Fruit fly (Drosophila melanogaster) whole organism, embryonic: Measurements from ENCODE around the gene NKCC.

ENCODE experiments used
- Antp ChIP-seq: fragments of 200-800 bp; sonication (Bioruptor generic); optimal IDR thresholded peaks from 3 replicates; lab custom pipeline; 2016; ENCODE audit warnings: missing biosample characterization, missing genetic modification characterization
- Atf-2 ChIP-seq: fragments of 200-800 bp; sonication (Bioruptor generic); optimal IDR thresholded peaks from 2 replicates; lab custom pipeline; 2016; ENCODE audit warnings: missing biosample characterization, missing genetic modification characterization
- Atf3 ChIP-seq: fragments of 200-800 bp; sonication (Bioruptor generic); optimal IDR thresholded peaks from 3 replicates; lab custom pipeline; 2016; ENCODE audit warnings: missing biosample characterization, missing genetic modification characterization
- Awh ChIP-seq: fragments of 200-800 bp; sonication (Bioruptor generic); IDR thresholded peaks from 2 replicates; pipeline ENCODE4, ENCODE4 v1.3.6; 2022; ENCODE audit warnings: missing biosample characterization, missing genetic modification characterization
- CG10267 ChIP-seq: fragments of 200-800 bp; sonication (Bioruptor generic); optimal IDR thresholded peaks from 2 replicates; lab custom pipeline; 2018; ENCODE audit warnings: missing biosample characterization, mild to moderate bottlenecking, missing genetic modification characterization, moderate library complexity
- CG11456 ChIP-seq: fragments of 200-800 bp; sonication (Bioruptor generic); IDR thresholded peaks from 3 replicates; pipeline ENCODE4 v1.3.6; 2022; ENCODE audit warnings: missing biosample characterization, missing genetic modification characterization
- CG11560 ChIP-seq: fragments of 200-800 bp; sonication (Bioruptor generic); IDR thresholded peaks from 3 replicates; pipeline ENCODE4 v1.3.6; 2022; ENCODE audit warnings: missing biosample characterization, missing genetic modification characterization
- CG12155 ChIP-seq: fragments of 200-800 bp; sonication (Bioruptor generic); optimal IDR thresholded peaks from 3 replicates; lab custom pipeline; 2016; ENCODE audit warnings: missing biosample characterization, missing genetic modification characterization
- CG12769 ChIP-seq: fragments of 200-800 bp; sonication (Bioruptor generic); optimal IDR thresholded peaks from 2 replicates; lab custom pipeline; 2019; ENCODE audit warnings: missing biosample characterization, mild to moderate bottlenecking, missing genetic modification characterization, moderate library complexity
- CG13296 ChIP-seq: fragments of 200-800 bp; sonication (Bioruptor generic); optimal IDR thresholded peaks from 3 replicates; lab custom pipeline; 2018; ENCODE audit warnings: missing biosample characterization, mild to moderate bottlenecking, missing genetic modification characterization
- CG15696 ChIP-seq: fragments of 200-800 bp; sonication (Bioruptor generic); optimal IDR thresholded peaks from 2 replicates; lab custom pipeline; 2019; ENCODE audit warnings: missing biosample characterization, mild to moderate bottlenecking, missing genetic modification characterization, moderate library complexity
- CG1602 ChIP-seq: fragments of 200-800 bp; sonication (Bioruptor generic); optimal IDR thresholded peaks from 3 replicates; lab custom pipeline; 2016; ENCODE audit warnings: missing biosample characterization, missing genetic modification characterization
- CG17328 ChIP-seq: fragments of 200-800 bp; sonication (Bioruptor generic); IDR thresholded peaks from 2 replicates; pipeline ENCODE4 v1.3.6; 2022; ENCODE audit warnings: missing biosample characterization, missing genetic modification characterization
- CG17802 ChIP-seq: fragments of 200-800 bp; sonication (Bioruptor generic); optimal IDR thresholded peaks from 2 replicates; lab custom pipeline; 2018; ENCODE audit warnings: missing biosample characterization, mild to moderate bottlenecking, missing genetic modification characterization, moderate library complexity
- CG17912 ChIP-seq: fragments of 200-800 bp; sonication (Bioruptor generic); optimal IDR thresholded peaks from 2 replicates; lab custom pipeline; 2018; ENCODE audit warnings: missing biosample characterization, mild to moderate bottlenecking, missing genetic modification characterization
- CG2678 ChIP-seq: fragments of 200-800 bp; sonication (Bioruptor generic); optimal IDR thresholded peaks from 3 replicates; lab custom pipeline; 2019; ENCODE audit warnings: missing biosample characterization, mild to moderate bottlenecking, missing genetic modification characterization, moderate library complexity
- CG3065 ChIP-seq: fragments of 200-800 bp; sonication (Bioruptor generic); optimal IDR thresholded peaks from 2 replicates; lab custom pipeline; 2016; ENCODE audit warnings: missing biosample characterization, missing genetic modification characterization
- CG34224 ChIP-seq: fragments of 200-800 bp; sonication (Bioruptor generic); IDR thresholded peaks from 3 replicates; pipeline ENCODE4 v1.3.6; 2022; ENCODE audit warnings: missing biosample characterization, missing genetic modification characterization; ENCODE audit not compliant: partially characterized antibody
- CG34422 ChIP-seq: fragments of 200-800 bp; sonication (Bioruptor generic); IDR thresholded peaks from 3 replicates; pipeline ENCODE4 v1.3.6; 2022; ENCODE audit warnings: missing biosample characterization, missing genetic modification characterization
- CG4282 ChIP-seq: fragments of 200-800 bp; sonication (Bioruptor generic); optimal IDR thresholded peaks from 2 replicates; lab custom pipeline; 2016; ENCODE audit warnings: missing biosample characterization, missing genetic modification characterization
- CG7963 ChIP-seq: fragments of 200-800 bp; sonication (Bioruptor generic); IDR thresholded peaks from 3 replicates; pipeline ENCODE4 v1.3.6; 2022; ENCODE audit warnings: missing biosample characterization, missing genetic modification characterization; ENCODE audit not compliant: partially characterized antibody
- CG8281 ChIP-seq: fragments of 200-800 bp; sonication (Bioruptor generic); optimal IDR thresholded peaks from 2 replicates; lab custom pipeline; 2018; ENCODE audit warnings: missing biosample characterization, mild to moderate bottlenecking, missing genetic modification characterization, moderate library complexity
- CG8290 ChIP-seq, 3 experiments: fragments of 200-800 bp; sonication (Bioruptor generic); optimal IDR thresholded peaks; 2 replicates each; lab custom pipeline; 2016 to 2019; ENCODE audit warnings: missing biosample characterization in 3 of 3, missing genetic modification characterization in 3 of 3, mild to moderate bottlenecking in 2 of 3, moderate library complexity in 1 of 3
- CG9437 ChIP-seq: fragments of 200-800 bp; sonication (Bioruptor generic); optimal IDR thresholded peaks from 2 replicates; lab custom pipeline; 2018; ENCODE audit warnings: missing biosample characterization, mild to moderate bottlenecking, missing genetic modification characterization
- CG9609 ChIP-seq: fragments of 200-800 bp; sonication (Bioruptor generic); optimal IDR thresholded peaks from 3 replicates; lab custom pipeline; 2016; ENCODE audit warnings: missing biosample characterization, missing genetic modification characterization
- CTCF ChIP-seq: fragments of 200-800 bp; sonication (Bioruptor generic); optimal IDR thresholded peaks from 2 replicates; lab custom pipeline; 2017; ENCODE audit warnings: missing biosample characterization, mild to moderate bottlenecking, missing genetic modification characterization, moderate library complexity
- Dip2 ChIP-seq: fragments of 200-800 bp; sonication (Bioruptor generic); IDR thresholded peaks from 2 replicates; pipeline ENCODE4 v1.3.6; 2022; ENCODE audit warnings: missing biosample characterization, missing genetic modification characterization
- Doc2 ChIP-seq: fragments of 200-800 bp; sonication (Bioruptor generic); IDR thresholded peaks from 2 replicates; pipeline ENCODE4 v1.3.6; 2022; ENCODE audit warnings: missing biosample characterization, missing genetic modification characterization
- ERR ChIP-seq: fragments of 200-800 bp; sonication (Bioruptor generic); optimal IDR thresholded peaks from 2 replicates; lab custom pipeline; 2016; ENCODE audit warnings: missing biosample characterization, missing genetic modification characterization
- Ets97D ChIP-seq: fragments of 200-800 bp; sonication (Bioruptor generic); optimal IDR thresholded peaks from 3 replicates; lab custom pipeline; 2016; ENCODE audit warnings: missing biosample characterization, missing genetic modification characterization
- Hey ChIP-seq: fragments of 200-800 bp; sonication (Bioruptor generic); optimal IDR thresholded peaks from 3 replicates; lab custom pipeline; 2018; ENCODE audit warnings: missing biosample characterization, mild to moderate bottlenecking, missing genetic modification characterization
- Hsf ChIP-seq: fragments of 200-800 bp; sonication (Bioruptor generic); optimal IDR thresholded peaks from 3 replicates; lab custom pipeline; 2016; ENCODE audit warnings: missing biosample characterization, missing genetic modification characterization
- MTF-1 ChIP-seq: fragments of 200-800 bp; sonication (Bioruptor generic); optimal IDR thresholded peaks from 2 replicates; lab custom pipeline; 2018; ENCODE audit warnings: missing biosample characterization, mild to moderate bottlenecking, missing genetic modification characterization, borderline replicate concordance
- Rfx ChIP-seq: fragments of 200-800 bp; sonication (Bioruptor generic); IDR thresholded peaks from 2 replicates; pipeline ENCODE4 v1.3.6; 2022; ENCODE audit warnings: missing biosample characterization, missing genetic modification characterization
- Rx ChIP-seq: fragments of 200-800 bp; sonication (Bioruptor generic); IDR thresholded peaks from 2 replicates; pipeline ENCODE4 v1.3.6; 2022; ENCODE audit warnings: missing biosample characterization, missing genetic modification characterization
- Scr ChIP-seq: fragments of 200-800 bp; sonication (Bioruptor generic); IDR thresholded peaks from 2 replicates; pipeline ENCODE4 v1.3.6; 2022; ENCODE audit warnings: missing biosample characterization, missing genetic modification characterization; ENCODE audit not compliant: partially characterized antibody
- Ssrp ChIP-seq: fragments of 200-800 bp; sonication (Bioruptor generic); optimal IDR thresholded peaks from 2 replicates; lab custom pipeline; 2018; ENCODE audit warnings: missing biosample characterization, mild to moderate bottlenecking, missing genetic modification characterization, moderate library complexity
- Xbp1 ChIP-seq: fragments of 200-800 bp; sonication (Bioruptor generic); optimal IDR thresholded peaks from 3 replicates; lab custom pipeline; 2016; ENCODE audit warnings: missing biosample characterization, mild to moderate bottlenecking, missing genetic modification characterization
- Xrp1 ChIP-seq: fragments of 200-800 bp; sonication (Bioruptor generic); IDR thresholded peaks from 2 replicates; pipeline ENCODE4 v1.3.6; 2022; ENCODE audit warnings: missing biosample characterization, missing genetic modification characterization
- YL-1 ChIP-seq: fragments of 200-800 bp; sonication (Bioruptor generic); optimal IDR thresholded peaks from 3 replicates; lab custom pipeline; 2017; ENCODE audit warnings: missing biosample characterization, mild to moderate bottlenecking, missing genetic modification characterization
- bigmax ChIP-seq: fragments of 200-800 bp; sonication (Bioruptor generic); optimal IDR thresholded peaks from 2 replicates; lab custom pipeline; 2018; ENCODE audit warnings: missing biosample characterization, mild to moderate bottlenecking, missing genetic modification characterization
- cad ChIP-seq: fragments of >200 bp; optimal IDR thresholded peaks from 2 replicates; lab custom pipeline; 2017; ENCODE audit warnings: missing biosample characterization, missing genetic modification characterization
- ems ChIP-seq: fragments of 200-800 bp; sonication (Bioruptor generic); optimal IDR thresholded peaks from 3 replicates; lab custom pipeline; 2016; ENCODE audit warnings: missing biosample characterization, missing genetic modification characterization
- esg ChIP-seq: fragments of 200-800 bp; sonication (Bioruptor generic); conservative IDR thresholded peaks from 2 replicates; pipeline ENCODE4 v1.3.6; 2022; ENCODE audit warnings: missing biosample characterization, missing genetic modification characterization
- hkb ChIP-seq, 2 experiments: fragments of 200-800 bp in 1 of 2; fragments of >200 bp in 1 of 2; sonication (Bioruptor generic) in 1 of 2; IDR thresholded peaks in 1 of 2; optimal IDR thresholded peaks in 1 of 2; 2 replicates each; pipeline versions ENCODE4 v1.3.6 to Lab custom; 2017 to 2022; ENCODE audit warnings: missing biosample characterization in 1 of 2, missing genetic modification characterization in 1 of 2
- jigr1 ChIP-seq: fragments of 200-800 bp; sonication (Bioruptor generic); IDR thresholded peaks from 3 replicates; pipeline ENCODE4 v1.3.6; 2022; ENCODE audit warnings: missing biosample characterization, missing genetic modification characterization
- kah ChIP-seq: fragments of 200-800 bp; sonication (Bioruptor generic); optimal IDR thresholded peaks from 2 replicates; lab custom pipeline; 2018; ENCODE audit warnings: missing biosample characterization, mild to moderate bottlenecking, missing genetic modification characterization
- sens-2 ChIP-seq: fragments of 200-800 bp; sonication (Bioruptor generic); IDR thresholded peaks from 2 replicates; pipeline ENCODE4 v1.3.6; 2022; ENCODE audit warnings: missing biosample characterization, missing genetic modification characterization
- tio ChIP-seq: fragments of 200-800 bp; sonication (Bioruptor generic); optimal IDR thresholded peaks from 2 replicates; lab custom pipeline; 2017; ENCODE audit warnings: missing biosample characterization, missing genetic modification characterization, inconsistent platforms
- vfl ChIP-seq: fragments of 200-800 bp; sonication (Bioruptor generic); optimal IDR thresholded peaks from 2 replicates; lab custom pipeline; 2016; ENCODE audit warnings: missing biosample characterization, missing genetic modification characterization

The NKCC gene

dm6 chr3R:5483488-5484109 lies 18.9 kb downstream of the NKCC start, which contains the start of gene ksr (continued):
- no peak for TF ChIP-seq CG8290 (GFP tag; optimal IDR thresholded peaks at IDR 0.05; lab: Kevin White, UChicago)
- TF ChIP-seq CG8290 (tag; optimal IDR thresholded peaks at IDR 0.05; lab: Kevin White, UChicago): no peak
- TF ChIP-seq Atf-2 (GFP tag; lab: Kevin White, UChicago): no peak
- no peak for TF ChIP-seq CG15696 (tag; lab: Kevin White, UChicago)
- TF ChIP-seq CTCF: no peak
- no peak for TF ChIP-seq MTF-1 (GFP tag; lab: Kevin White, UChicago)
- no peak for TF ChIP-seq CG9437 (GFP tag; lab: Kevin White, UChicago)
- TF ChIP-seq ERR (GFP tag; lab: Kevin White, UChicago): no peak
- TF ChIP-seq CG11560 (tag; lab: Robert Waterston, UW): no peak
- TF ChIP-seq CG7963 (GFP tag; lab: Robert Waterston, UW): 0 out of 3 replicates have a peak, but pooled peaks have one; percentile 6
- TF ChIP-seq Dip2 (GFP tag; lab: Robert Waterston, UW): no peak
- TF ChIP-seq CG12769 (tag; lab: Kevin White, UChicago): no peak
- TF ChIP-seq Xbp1 (GFP tag; lab: Kevin White, UChicago): peak; percentile 36
- no peak for TF ChIP-seq Doc2 (GFP tag; lab: Robert Waterston, UW)
- no peak for TF ChIP-seq CG17912 (GFP tag; lab: Kevin White, UChicago)
- peak; percentile 18 for TF ChIP-seq CG17802 (tag; lab: Kevin White, UChicago)
- TF ChIP-seq CG12155 (GFP tag; lab: Kevin White, UChicago): no peak
- 0 out of 2 replicates have a peak, but pooled peaks have one; percentile 11 for TF ChIP-seq Scr (GFP tag; lab: Robert Waterston, UW)
- no peak for TF ChIP-seq CG1602
- no peak for TF ChIP-seq Awh (GFP tag; lab: Robert Waterston, UW)
- TF ChIP-seq CG10267 (tag; lab: Kevin White, UChicago): peak; percentile 74
- TF ChIP-seq Xrp1 (GFP tag; lab: Robert Waterston, UW): peak; percentile 38; the same call in 1 of the 2 replicates
- no peak for TF ChIP-seq Rx
- no peak for TF ChIP-seq CG11456 (GFP tag; lab: Robert Waterston, UW)
- TF ChIP-seq Hey (tag; lab: Kevin White, UChicago): no peak
- no peak for TF ChIP-seq Hsf (GFP tag; lab: Kevin White, UChicago)
- no peak for TF ChIP-seq CG4282 (GFP tag; lab: Kevin White, UChicago)
- TF ChIP-seq CG34224 (GFP tag; lab: Robert Waterston, UW): no peak
- TF ChIP-seq hkb (optimal IDR thresholded peaks at IDR 0.05; lab: Kevin White, UChicago): no peak
- TF ChIP-seq hkb (GFP tag; IDR thresholded peaks at IDR 0.05; lab: Robert Waterston, UW): 0 out of 2 replicates have a peak, but pooled peaks have one; percentile 19
- TF ChIP-seq Ssrp (tag; lab: Kevin White, UChicago): no peak
- no peak for TF ChIP-seq sens-2
- TF ChIP-seq CG3065 (GFP tag; lab: Kevin White, UChicago): no peak
- no peak for TF ChIP-seq kah
- TF ChIP-seq cad (GFP tag; lab: Kevin White, UChicago): no peak
- no peak for TF ChIP-seq esg (GFP tag; lab: Robert Waterston, UW)
- no peak for TF ChIP-seq Antp
- no peak for TF ChIP-seq ems (GFP tag; lab: Kevin White, UChicago)
- no peak for TF ChIP-seq CG8281 (tag; lab: Kevin White, UChicago)
- TF ChIP-seq bigmax (GFP tag; lab: Kevin White, UChicago): no peak
- TF ChIP-seq Ets97D (GFP tag; lab: Kevin White, UChicago): no peak
- TF ChIP-seq Rfx (GFP tag; lab: Robert Waterston, UW): peak; percentile 17; the same call in 1 of the 2 replicates
- TF ChIP-seq CG9609 (GFP tag; lab: Kevin White, UChicago): no peak
- TF ChIP-seq CG13296 (GFP tag; lab: Kevin White, UChicago): no peak
- TF ChIP-seq tio: no peak
- TF ChIP-seq vfl (GFP tag; lab: Kevin White, UChicago): no peak
- no peak for TF ChIP-seq Atf3
- peak; percentile 86 for TF ChIP-seq YL-1
- no peak for TF ChIP-seq jigr1 (GFP tag; lab: Robert Waterston, UW)
- peak; percentile 36; the same call in 1 of the 2 replicates for TF ChIP-seq CG17328
- peak; percentile 38; the same call in 1 of the 3 replicates for TF ChIP-seq CG34422 (GFP tag; lab: Robert Waterston, UW)
- no peak for TF ChIP-seq CG2678 (tag; lab: Kevin White, UChicago)
